Fruit fly (Drosophila melanogaster) Kc167 (cell line): Measurements from ENCODE around the gene TkR99D.
"Not testable (repeated sequence)": the region's sequence is repeated elsewhere in the genome, so short reads cannot be mapped to it uniquely, and the experiment has no call there.

Experiments
- Myc ChIP-seq: fragments of >200 bp; optimal IDR thresholded peaks from 2 replicates; lab custom pipeline; 2017; ENCODE audit warnings: missing external identifiers
- Sin3A ChIP-seq: fragments of >200 bp; optimal IDR thresholded peaks from 2 replicates; lab custom pipeline; 2018; ENCODE audit warnings: missing external identifiers
- h ChIP-seq: fragments of >200 bp; optimal IDR thresholded peaks from 3 replicates; lab custom pipeline; 2018; ENCODE audit warnings: missing external identifiers
- insv ChIP-seq: fragments of >200 bp; optimal IDR thresholded peaks from 3 replicates; lab custom pipeline; 2018; ENCODE audit warnings: missing external identifiers
- psq ChIP-seq: fragments of >200 bp; optimal IDR thresholded peaks from 2 replicates; lab custom pipeline; 2017; ENCODE audit warnings: missing external identifiers
- ttk ChIP-seq: sonication (Bioruptor generic); optimal IDR thresholded peaks from 2 replicates; lab custom pipeline; 2017; ENCODE audit warnings: missing external identifiers

Gene TkR99D

DNA sequence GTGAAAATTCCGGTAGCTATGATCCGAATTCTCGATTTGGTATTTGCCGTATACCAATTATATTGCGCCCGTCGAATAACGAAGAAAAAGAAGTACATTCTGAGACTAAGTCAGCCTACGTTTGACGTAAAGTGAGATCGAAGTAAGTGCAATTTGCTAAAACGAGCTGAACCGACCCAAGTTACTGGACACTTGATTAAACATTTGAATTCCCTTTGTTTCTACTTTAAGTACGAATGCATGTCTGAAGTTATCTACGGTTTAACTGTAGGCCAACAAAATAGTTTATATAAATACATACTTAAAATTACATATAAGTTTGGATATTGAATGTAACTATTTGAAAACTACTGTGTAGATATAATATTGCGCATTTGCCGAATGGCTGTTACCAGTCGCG is 39.0 kb downstream of the TkR99D start, which contains the start of gene alpha-Man-Ic:
Gene alpha-Man-Ic (minus strand): TSS at position 101 of the 400 bp plus-strand sequence.
- TF ChIP-seq psq (lab: Kevin White, UChicago) (no peak), h (lab: Kevin White, UChicago) (no peak), insv (lab: Kevin White, UChicago) (no peak), Sin3A (no peak)

DNA sequence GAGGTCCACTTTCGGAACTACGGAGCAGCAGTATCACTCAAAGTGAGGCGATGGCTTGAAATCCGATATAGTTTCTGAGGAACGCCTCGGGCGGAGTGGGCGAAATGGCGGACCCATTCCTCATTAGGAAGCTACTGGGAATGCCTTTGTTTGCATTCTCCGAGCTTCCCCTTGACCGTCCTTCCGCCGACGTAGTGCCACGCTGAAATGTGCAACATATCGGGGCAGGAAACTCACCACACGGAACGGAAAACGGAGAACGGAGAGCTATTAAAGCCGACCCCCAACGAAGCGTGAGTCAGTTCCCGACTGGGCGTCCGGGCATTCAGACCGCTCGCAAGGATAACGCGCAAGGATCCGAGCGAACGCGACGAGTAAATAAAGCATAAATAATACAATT is 42.3 kb downstream of the TkR99D start, which contains the start of gene CG15522:
Gene CG15522 (plus strand): TSS at position 301 of the 400 bp plus-strand sequence.
- TF ChIP-seq ttk (lab: Kevin White, UChicago): no peak
- TF ChIP-seq insv (lab: Kevin White, UChicago): no peak

DNA sequence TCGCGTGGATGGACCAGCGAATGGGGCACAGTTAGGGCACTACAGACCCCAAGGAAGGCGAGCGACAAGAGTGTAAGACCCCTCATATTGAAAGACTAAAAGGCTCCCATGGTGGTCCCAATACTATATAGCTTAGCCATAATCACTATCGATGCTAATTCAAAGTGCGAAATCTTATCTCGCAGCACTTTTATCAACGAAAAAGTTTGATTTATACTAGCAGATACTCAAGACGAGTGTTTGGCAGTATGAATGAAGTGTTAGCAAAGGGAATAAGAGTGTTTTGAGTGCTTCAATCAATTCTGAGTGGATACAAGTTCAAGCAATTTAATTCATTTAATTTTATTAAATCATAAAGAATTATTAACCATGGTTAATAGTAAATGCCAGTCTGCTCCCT is 43.2 kb downstream of the TkR99D start, which contains the start of gene Jon99Ci:
Gene Jon99Ci (minus strand): TSS at position 101 of the 400 bp plus-strand sequence.
- TF ChIP-seq Sin3A (no peak), psq (lab: Kevin White, UChicago) (no peak), h (lab: Kevin White, UChicago) (no peak), ttk (lab: Kevin White, UChicago) (no peak), Myc (lab: Kevin White, UChicago) (no peak), insv (lab: Kevin White, UChicago) (no peak)

DNA sequence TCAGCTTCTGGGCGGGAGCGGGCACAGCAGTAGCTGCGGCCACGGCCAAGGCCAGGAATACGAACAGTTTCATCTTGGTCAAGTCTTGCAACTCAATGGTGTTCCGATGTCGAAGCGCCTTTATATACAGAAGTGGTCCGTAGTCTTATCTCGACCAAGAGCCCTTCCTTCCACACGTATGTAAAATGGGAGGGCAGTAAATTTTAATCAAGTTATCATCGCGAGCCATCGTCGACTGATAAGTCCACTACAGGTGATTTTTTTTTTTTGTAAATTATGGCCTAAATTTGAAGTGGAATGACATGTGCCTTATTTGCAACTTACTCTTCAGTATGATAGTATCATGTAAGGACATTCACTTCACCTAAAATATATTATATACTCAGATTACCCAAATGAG is 44.7 kb downstream of the TkR99D start, which contains the start of gene Jon99Cii:
Gene Jon99Cii (minus strand): TSS at position 101 of the 400 bp plus-strand sequence.
- TF ChIP-seq Sin3A; psq (lab: Kevin White, UChicago); insv (lab: Kevin White, UChicago): not testable (repeated sequence)

DNA sequence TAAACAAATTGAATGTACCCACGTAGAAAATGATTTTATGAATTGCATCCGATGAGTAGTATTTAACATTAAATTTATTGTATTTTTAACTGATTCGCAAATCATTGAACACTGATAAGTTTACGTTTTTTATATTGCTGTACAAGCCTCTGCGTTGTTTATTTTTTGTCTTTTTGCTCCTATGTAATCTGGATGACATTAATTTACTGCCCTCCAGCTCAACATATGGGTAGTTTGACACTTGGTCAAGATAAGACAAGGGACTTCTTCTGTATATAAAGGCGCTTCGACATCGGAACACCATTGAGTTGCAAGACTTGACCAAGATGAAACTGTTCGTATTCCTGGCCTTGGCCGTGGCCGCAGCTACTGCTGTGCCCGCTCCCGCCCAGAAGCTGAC is 47.3 kb downstream of the TkR99D start, which contains the start of gene Jon99Ciii:
Gene Jon99Ciii (plus strand): TSS at position 301 of the 400 bp plus-strand sequence.
- not testable (repeated sequence) for TF ChIP-seq Sin3A; insv (lab: Kevin White, UChicago); psq (lab: Kevin White, UChicago)

DNA sequence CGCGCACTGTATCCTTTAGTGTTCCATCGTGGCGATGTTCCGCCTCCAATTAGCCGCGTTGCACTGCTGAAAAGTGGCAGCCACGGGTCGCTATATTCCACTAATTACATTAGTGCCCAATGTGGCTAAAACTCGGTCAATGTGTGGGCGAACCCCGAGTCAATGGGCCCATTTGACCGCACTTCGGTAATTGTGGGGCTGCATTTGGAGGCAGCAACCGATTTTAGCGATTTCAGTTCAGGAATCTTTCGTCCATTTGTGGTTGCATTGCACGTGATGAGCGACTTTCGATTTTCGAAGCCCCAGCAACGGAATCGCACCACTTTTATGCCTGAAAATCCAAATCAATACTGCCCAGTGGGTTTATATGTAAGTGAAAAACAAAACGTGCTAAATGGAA is 49.1 kb downstream of the TkR99D start, which contains the start of gene trp:
Gene trp (minus strand): TSS at position 101 of the 400 bp plus-strand sequence.
- TF ChIP-seq Sin3A (no peak), psq (lab: Kevin White, UChicago) (no peak), ttk (lab: Kevin White, UChicago) (no peak), Myc (lab: Kevin White, UChicago) (no peak), insv (lab: Kevin White, UChicago) (no peak), h (lab: Kevin White, UChicago) (no peak)

DNA sequence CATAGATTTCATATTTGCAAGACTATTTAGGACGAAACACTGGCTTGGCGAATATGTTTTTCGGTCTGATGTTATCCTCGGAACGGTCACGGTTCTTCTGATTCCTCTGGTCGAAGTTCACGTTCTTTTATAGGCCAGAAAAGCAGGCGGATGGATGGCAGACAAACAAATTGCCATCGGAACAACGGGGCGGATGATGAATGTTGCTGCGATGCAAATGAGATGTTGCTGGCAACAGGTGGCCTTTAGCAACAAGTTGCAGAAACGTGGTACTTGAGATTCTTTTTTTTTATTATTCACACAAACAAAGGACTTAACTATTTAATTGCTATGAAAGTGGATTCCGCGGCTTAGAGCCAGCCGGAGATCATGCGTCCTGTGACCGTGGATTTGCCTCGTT is 55.0 kb downstream of the TkR99D start, which contains the start of gene Capa:
Gene Capa (minus strand): TSS at position 101 of the 400 bp plus-strand sequence.
- TF ChIP-seq h (lab: Kevin White, UChicago): no peak
- no peak for TF ChIP-seq insv (lab: Kevin White, UChicago)
- no peak for TF ChIP-seq Sin3A
- TF ChIP-seq Myc (lab: Kevin White, UChicago): no peak
- no peak for TF ChIP-seq ttk (lab: Kevin White, UChicago)
- no peak for TF ChIP-seq psq (lab: Kevin White, UChicago)

DNA sequence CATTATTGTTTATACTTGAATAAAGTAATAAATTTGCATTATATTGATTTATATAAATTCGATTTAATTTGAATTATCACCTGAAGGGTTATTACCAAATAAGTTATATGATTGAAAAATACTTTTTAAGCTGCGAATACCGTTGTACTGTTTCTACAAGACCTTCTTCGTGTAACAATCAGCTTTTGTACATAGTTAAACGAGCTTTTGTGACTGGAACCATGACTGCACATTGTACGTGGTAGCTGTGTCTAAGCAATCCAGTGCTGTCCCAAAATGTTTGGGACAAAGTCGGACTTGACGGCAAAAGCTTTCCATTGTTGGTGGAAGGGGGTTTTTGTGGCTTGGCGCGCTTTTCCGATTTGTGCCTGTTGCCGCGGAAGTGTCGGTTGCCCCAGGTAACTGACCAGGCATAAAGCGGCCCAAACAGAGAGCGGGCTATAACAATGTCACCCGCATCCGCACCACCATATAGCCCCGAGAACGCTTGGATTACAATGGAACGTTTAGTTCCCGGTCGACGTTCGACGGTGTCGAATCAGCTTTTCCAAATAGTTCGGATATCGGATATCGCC is 61.6 kb downstream of the TkR99D start, which contains the start of gene CG31036:
Gene CG31036 (plus strand): TSS at position 507 of the 575 bp plus-strand sequence.
- TF ChIP-seq h (lab: Kevin White, UChicago) (no peak), insv (lab: Kevin White, UChicago) (no peak), psq (lab: Kevin White, UChicago) (no peak), Myc (lab: Kevin White, UChicago) (no peak), ttk (lab: Kevin White, UChicago) (no peak)

DNA sequence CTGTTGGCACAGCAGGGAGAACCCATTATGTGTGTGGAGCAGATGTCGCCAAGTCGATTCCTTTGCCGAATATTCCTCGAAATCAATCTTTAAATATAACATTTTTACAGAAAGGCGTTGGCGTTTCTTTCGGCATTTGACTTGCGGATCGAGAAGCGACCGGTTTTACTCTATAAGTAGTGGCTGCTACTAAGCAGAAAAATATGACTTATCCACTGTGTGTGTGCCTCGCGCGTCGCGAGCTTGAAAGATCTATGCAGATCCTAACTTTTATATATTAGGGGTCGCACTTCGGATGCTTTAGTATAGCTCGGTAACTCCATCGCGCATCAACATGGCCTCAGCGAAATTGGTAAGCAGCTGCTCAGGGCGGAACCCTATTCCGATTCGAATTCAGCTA is 64.1 kb downstream of the TkR99D start, which contains the start of gene CG15515:
Gene CG15515 (plus strand): TSS at position 301 of the 400 bp plus-strand sequence.
- TF ChIP-seq insv (lab: Kevin White, UChicago): no peak
- no peak for TF ChIP-seq ttk (lab: Kevin White, UChicago)
- TF ChIP-seq Sin3A: no peak
- TF ChIP-seq psq (lab: Kevin White, UChicago): no peak
- TF ChIP-seq Myc (lab: Kevin White, UChicago): no peak
- TF ChIP-seq h (lab: Kevin White, UChicago): no peak

DNA sequence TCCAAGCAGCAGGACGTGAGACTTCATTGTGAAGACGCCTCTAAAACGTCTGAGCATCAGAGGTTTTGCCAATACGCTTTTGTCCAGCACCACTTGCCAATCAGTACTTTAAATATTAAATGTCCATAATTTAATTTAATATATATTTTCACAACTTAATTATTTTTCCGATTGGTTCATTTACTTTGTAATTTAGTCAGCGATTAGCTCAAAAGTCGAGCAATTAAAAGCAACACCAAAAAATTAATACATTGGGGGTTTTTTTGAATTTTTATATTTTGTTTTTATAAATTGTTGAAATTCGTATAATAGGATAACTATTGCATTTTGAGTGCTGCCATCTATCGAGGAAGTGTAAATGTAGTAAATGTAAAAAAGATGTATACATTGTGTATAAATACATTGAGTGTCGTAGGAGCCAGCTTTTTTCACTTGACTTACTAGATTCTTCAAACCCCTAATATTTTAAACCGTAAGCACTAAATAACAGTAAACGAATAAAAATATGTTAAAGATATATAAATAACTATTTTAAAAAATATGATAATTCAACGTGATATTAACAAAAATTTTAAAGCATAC is 65.4 kb downstream of the TkR99D start, which contains the start of gene CG15517:
Gene CG15517 (minus strand): TSS at position 51 of the 582 bp plus-strand sequence.
- no peak for TF ChIP-seq insv (lab: Kevin White, UChicago)
- no peak for TF ChIP-seq psq (lab: Kevin White, UChicago)
- no peak for TF ChIP-seq Myc (lab: Kevin White, UChicago)
- TF ChIP-seq h (lab: Kevin White, UChicago): no peak
- no peak for TF ChIP-seq Sin3A
- no peak for TF ChIP-seq ttk (lab: Kevin White, UChicago)
